Fruit fly (Drosophila melanogaster) whole organism, embryonic: ENCODE measurements around the gene Reg-2.

Experiments
- Atf3 ChIP-seq: fragments of 200-800 bp; sonication (Bioruptor generic); optimal IDR thresholded peaks from 3 replicates; lab custom pipeline; 2016; ENCODE audit warnings: missing biosample characterization, missing genetic modification characterization
- Bteb2 ChIP-seq: fragments of 200-800 bp; sonication (Bioruptor generic); optimal IDR thresholded peaks from 2 replicates; lab custom pipeline; 2016; ENCODE audit warnings: missing biosample characterization, missing genetic modification characterization
- CG10274 ChIP-seq: fragments of 200-800 bp; sonication (Bioruptor generic); optimal IDR thresholded peaks from 3 replicates; lab custom pipeline; 2017; ENCODE audit warnings: missing biosample characterization, mild to moderate bottlenecking, missing genetic modification characterization
- CG10565 ChIP-seq: fragments of 200-800 bp; sonication (Bioruptor generic); optimal IDR thresholded peaks from 3 replicates; lab custom pipeline; 2016; ENCODE audit warnings: missing biosample characterization, mild to moderate bottlenecking, missing genetic modification characterization
- CG10979 ChIP-seq: fragments of 200-800 bp; sonication (Bioruptor generic); optimal IDR thresholded peaks from 2 replicates; lab custom pipeline; 2018; ENCODE audit warnings: missing biosample characterization, mild to moderate bottlenecking, missing genetic modification characterization, moderate library complexity
- CG12155 ChIP-seq: fragments of 200-800 bp; sonication (Bioruptor generic); optimal IDR thresholded peaks from 3 replicates; lab custom pipeline; 2016; ENCODE audit warnings: missing biosample characterization, missing genetic modification characterization
- CG14710 ChIP-seq: fragments of 200-800 bp; sonication (Bioruptor generic); optimal IDR thresholded peaks from 3 replicates; lab custom pipeline; 2019; ENCODE audit warnings: missing biosample characterization, mild to moderate bottlenecking, missing genetic modification characterization, moderate library complexity
- CG15601 ChIP-seq: fragments of 200-800 bp; sonication (Bioruptor generic); optimal IDR thresholded peaks from 3 replicates; lab custom pipeline; 2019; ENCODE audit warnings: missing biosample characterization, mild to moderate bottlenecking, missing genetic modification characterization, moderate library complexity
- CG16863 ChIP-seq: fragments of 200-800 bp; sonication (Bioruptor generic); optimal IDR thresholded peaks from 3 replicates; lab custom pipeline; 2016; ENCODE audit warnings: missing biosample characterization, missing genetic modification characterization
- CG1792 ChIP-seq: fragments of 200-800 bp; sonication (Bioruptor generic); optimal IDR thresholded peaks from 2 replicates; lab custom pipeline; 2016; ENCODE audit warnings: missing biosample characterization, missing genetic modification characterization
- CG2120 ChIP-seq: fragments of 200-800 bp; sonication (Bioruptor generic); optimal IDR thresholded peaks from 3 replicates; lab custom pipeline; 2016; ENCODE audit warnings: missing biosample characterization, missing genetic modification characterization
- CG2889 ChIP-seq: fragments of 200-800 bp; sonication (Bioruptor generic); IDR thresholded peaks from 3 replicates; pipeline ENCODE4 v1.3.6; 2022; ENCODE audit warnings: missing biosample characterization, missing genetic modification characterization
- CG3065 ChIP-seq: fragments of 200-800 bp; sonication (Bioruptor generic); optimal IDR thresholded peaks from 2 replicates; lab custom pipeline; 2016; ENCODE audit warnings: missing biosample characterization, missing genetic modification characterization
- CG31224 ChIP-seq: fragments of 200-800 bp; sonication (Bioruptor generic); IDR thresholded peaks from 2 replicates; pipeline ENCODE4 v1.3.6; 2022; ENCODE audit warnings: missing biosample characterization, missing genetic modification characterization
- CG34376 ChIP-seq: fragments of 200-800 bp; sonication (Bioruptor generic); optimal IDR thresholded peaks from 2 replicates; lab custom pipeline; 2018; ENCODE audit warnings: missing biosample characterization, mild to moderate bottlenecking, missing genetic modification characterization
- CG5245 ChIP-seq: fragments of 200-800 bp; sonication (Bioruptor generic); optimal IDR thresholded peaks from 3 replicates; lab custom pipeline; 2016; ENCODE audit warnings: missing biosample characterization, missing genetic modification characterization
- CG6765 ChIP-seq: fragments of 200-800 bp; sonication (Bioruptor generic); optimal IDR thresholded peaks from 3 replicates; lab custom pipeline; 2017; ENCODE audit warnings: missing biosample characterization, mild to moderate bottlenecking, missing genetic modification characterization
- CG7786 ChIP-seq: fragments of 200-800 bp; sonication (Bioruptor generic); optimal IDR thresholded peaks from 2 replicates; lab custom pipeline; 2016; ENCODE audit warnings: missing biosample characterization, missing genetic modification characterization
- CG7963 ChIP-seq: fragments of 200-800 bp; sonication (Bioruptor generic); IDR thresholded peaks from 3 replicates; pipeline ENCODE4 v1.3.6; 2022; ENCODE audit warnings: missing biosample characterization, missing genetic modification characterization; ENCODE audit not compliant: partially characterized antibody
- CG8478 ChIP-seq: fragments of >200 bp; optimal IDR thresholded peaks from 2 replicates; lab custom pipeline; 2018
- CG9876 ChIP-seq: fragments of 200-800 bp; sonication (Bioruptor generic); optimal IDR thresholded peaks from 2 replicates; lab custom pipeline; 2016; ENCODE audit warnings: missing biosample characterization, missing genetic modification characterization
- CrebB ChIP-seq: fragments of 200-800 bp; sonication (Bioruptor generic); optimal IDR thresholded peaks from 3 replicates; lab custom pipeline; 2018; ENCODE audit warnings: missing biosample characterization, mild to moderate bottlenecking, missing genetic modification characterization
- Dad ChIP-seq: fragments of 200-800 bp; sonication (Bioruptor generic); optimal IDR thresholded peaks from 3 replicates; lab custom pipeline; 2016; ENCODE audit warnings: missing biosample characterization, missing genetic modification characterization
- Dek ChIP-seq: fragments of 200-800 bp; sonication (Bioruptor generic); optimal IDR thresholded peaks from 3 replicates; lab custom pipeline; 2019; ENCODE audit warnings: missing biosample characterization, mild to moderate bottlenecking, missing genetic modification characterization, moderate library complexity
- Doc2 ChIP-seq: fragments of 200-800 bp; sonication (Bioruptor generic); IDR thresholded peaks from 2 replicates; pipeline ENCODE4 v1.3.6; 2022; ENCODE audit warnings: missing biosample characterization, missing genetic modification characterization
- Fer1 ChIP-seq: fragments of 200-800 bp; sonication (Bioruptor generic); optimal IDR thresholded peaks from 2 replicates; lab custom pipeline; 2017; ENCODE audit warnings: missing biosample characterization, mild to moderate bottlenecking, missing genetic modification characterization
- GATAe ChIP-seq: fragments of 200-800 bp; sonication (Bioruptor generic); conservative IDR thresholded peaks from 2 replicates; pipeline ENCODE4 v1.3.6; 2022; ENCODE audit warnings: missing biosample characterization, missing genetic modification characterization
- Gsc ChIP-seq: fragments of 200-800 bp; sonication (Bioruptor generic); IDR thresholded peaks from 2 replicates; pipeline ENCODE4 v1.3.6; 2022; ENCODE audit warnings: missing biosample characterization, missing genetic modification characterization
- HLH54F ChIP-seq: fragments of 200-800 bp; sonication (Bioruptor generic); optimal IDR thresholded peaks from 3 replicates; lab custom pipeline; 2016; ENCODE audit warnings: missing biosample characterization, missing genetic modification characterization
- Mad ChIP-seq: fragments of 200-800 bp; sonication (Bioruptor generic); optimal IDR thresholded peaks from 2 replicates; lab custom pipeline; 2016; ENCODE audit warnings: missing biosample characterization, missing genetic modification characterization
- Med ChIP-seq: fragments of 200-800 bp; sonication (Bioruptor generic); peaks from one replicate; lab custom pipeline; 2016; ENCODE audit warnings: missing biosample characterization, missing genetic modification characterization, mild to moderate bottlenecking, inconsistent platforms, moderate library complexity
- Meics ChIP-seq: fragments of 200-800 bp; sonication (Bioruptor generic); optimal IDR thresholded peaks from 2 replicates; lab custom pipeline; 2017; ENCODE audit warnings: missing biosample characterization, mild to moderate bottlenecking, missing genetic modification characterization
- NK7.1 ChIP-seq: fragments of 200-800 bp; sonication (Bioruptor generic); optimal IDR thresholded peaks from 3 replicates; lab custom pipeline; 2016; ENCODE audit warnings: missing biosample characterization, missing genetic modification characterization
- Opbp ChIP-seq: fragments of 200-800 bp; sonication (Bioruptor generic); IDR thresholded peaks from 3 replicates; pipeline ENCODE4 v1.3.6; 2022; ENCODE audit warnings: missing biosample characterization, missing genetic modification characterization; ENCODE audit not compliant: partially characterized antibody
- Poxn ChIP-seq: fragments of 200-800 bp; sonication (Bioruptor generic); IDR thresholded peaks from 2 replicates; pipeline ENCODE4 v1.3.6; 2022; ENCODE audit warnings: missing biosample characterization, missing genetic modification characterization
- Rx ChIP-seq: fragments of 200-800 bp; sonication (Bioruptor generic); IDR thresholded peaks from 2 replicates; pipeline ENCODE4 v1.3.6; 2022; ENCODE audit warnings: missing biosample characterization, missing genetic modification characterization
- Taf1 ChIP-seq: fragments of 200-800 bp; sonication (Bioruptor generic); IDR thresholded peaks from 2 replicates; pipeline ENCODE4 v1.3.6; 2022; ENCODE audit warnings: missing biosample characterization, missing genetic modification characterization
- Xbp1 ChIP-seq: fragments of 200-800 bp; sonication (Bioruptor generic); optimal IDR thresholded peaks from 3 replicates; lab custom pipeline; 2016; ENCODE audit warnings: missing biosample characterization, mild to moderate bottlenecking, missing genetic modification characterization
- btn ChIP-seq: fragments of 200-800 bp; sonication (Bioruptor generic); optimal IDR thresholded peaks from 2 replicates; lab custom pipeline; 2016; ENCODE audit warnings: missing biosample characterization, missing genetic modification characterization
- dmrt11E ChIP-seq: fragments of 200-800 bp; sonication (Bioruptor generic); optimal IDR thresholded peaks from 3 replicates; lab custom pipeline; 2018; ENCODE audit warnings: missing biosample characterization, mild to moderate bottlenecking, missing genetic modification characterization, moderate library complexity
- ems ChIP-seq: fragments of 200-800 bp; sonication (Bioruptor generic); optimal IDR thresholded peaks from 3 replicates; lab custom pipeline; 2016; ENCODE audit warnings: missing biosample characterization, missing genetic modification characterization
- en ChIP-seq: fragments of 200-800 bp; sonication (Bioruptor generic); optimal IDR thresholded peaks from 2 replicates; lab custom pipeline; 2016; ENCODE audit warnings: missing biosample characterization, missing genetic modification characterization
- fru ChIP-seq: fragments of >200 bp; optimal IDR thresholded peaks from 2 replicates; lab custom pipeline; 2017
- luna ChIP-seq: fragments of 200-800 bp; sonication (Bioruptor generic); optimal IDR thresholded peaks from 2 replicates; lab custom pipeline; 2016; ENCODE audit warnings: missing biosample characterization, missing genetic modification characterization
- nom ChIP-seq: fragments of 200-800 bp; sonication (Bioruptor generic); optimal IDR thresholded peaks from 2 replicates; lab custom pipeline; 2017; ENCODE audit warnings: missing biosample characterization, missing genetic modification characterization, mild to moderate bottlenecking, moderate library complexity, missing genetic modification reagents
- repo ChIP-seq: fragments of 200-800 bp; sonication (Bioruptor generic); optimal IDR thresholded peaks from 2 replicates; lab custom pipeline; 2016; ENCODE audit warnings: missing biosample characterization, missing genetic modification characterization
- so ChIP-seq: fragments of 200-800 bp; sonication (Bioruptor generic); IDR thresholded peaks from 3 replicates; pipeline ENCODE4 v1.3.6; 2022; ENCODE audit warnings: missing biosample characterization, missing genetic modification characterization
- sqz ChIP-seq: fragments of 200-800 bp; sonication (Bioruptor generic); optimal IDR thresholded peaks from 3 replicates; lab custom pipeline; 2018; ENCODE audit warnings: missing biosample characterization, mild to moderate bottlenecking, missing genetic modification characterization
- tio ChIP-seq: fragments of 200-800 bp; sonication (Bioruptor generic); optimal IDR thresholded peaks from 2 replicates; lab custom pipeline; 2017; ENCODE audit warnings: missing biosample characterization, missing genetic modification characterization, inconsistent platforms
- usp ChIP-seq: fragments of >200 bp; optimal IDR thresholded peaks from 2 replicates; lab custom pipeline; 2017; ENCODE audit warnings: missing biosample characterization, missing genetic modification characterization
- vfl ChIP-seq: fragments of 200-800 bp; sonication (Bioruptor generic); optimal IDR thresholded peaks from 2 replicates; lab custom pipeline; 2016; ENCODE audit warnings: missing biosample characterization, missing genetic modification characterization
- zf30C ChIP-seq: fragments of 200-800 bp; sonication (Bioruptor generic); optimal IDR thresholded peaks from 3 replicates; lab custom pipeline; 2018; ENCODE audit warnings: missing biosample characterization, mild to moderate bottlenecking, missing genetic modification characterization

The Reg-2 gene

dm6 chr3L:644111-644718 lies 37.8 kb upstream of the Reg-2 start (continued):
- TF ChIP-seq CG10565 (GFP tag; lab: Kevin White, UChicago) (peak; percentile 66), CG1792 (GFP tag; lab: Kevin White, UChicago) (peak; percentile 83), CG15601 (tag; lab: Kevin White, UChicago) (peak; percentile 78), usp (GFP tag; lab: Kevin White, UChicago) (no peak), Poxn (GFP tag; lab: Robert Waterston, UW) (no peak), Dad (GFP tag; lab: Kevin White, UChicago) (peak; percentile 82), CG3065 (peak; percentile 79), vfl (GFP tag; lab: Kevin White, UChicago) (peak; percentile 4), Xbp1 (GFP tag; lab: Kevin White, UChicago) (peak; percentile 92), Atf3 (GFP tag; lab: Kevin White, UChicago) (peak; percentile 82), CG7786 (GFP tag; lab: Kevin White, UChicago) (peak; percentile 87), CG31224 (GFP tag; lab: Robert Waterston, UW) (peak; percentile 60), CG5245 (GFP tag; lab: Kevin White, UChicago) (peak; percentile 89), CrebB (tag; lab: Kevin White, UChicago) (peak; percentile 81), CG2120 (GFP tag; lab: Kevin White, UChicago) (peak; percentile 71), repo (peak; percentile 88), Meics (peak; percentile 72), en (peak; percentile 86), Rx (GFP tag; lab: Robert Waterston, UW) (peak; percentile 86), Opbp (GFP tag; lab: Robert Waterston, UW) (no peak), nom (GFP tag; lab: Kevin White, UChicago) (peak; percentile 17), zf30C (GFP tag; lab: Kevin White, UChicago) (peak; percentile 78), CG9876 (peak; percentile 89), CG12155 (GFP tag; lab: Kevin White, UChicago) (peak; percentile 78), luna (GFP tag; lab: Kevin White, UChicago) (peak; percentile 71), so (GFP tag; lab: Robert Waterston, UW) (peak; percentile 91), CG2889 (GFP tag; lab: Robert Waterston, UW) (peak; percentile 80), Med (peak; percentile 98), Bteb2 (GFP tag; lab: Kevin White, UChicago) (peak; percentile 60), sqz (peak; percentile 76), CG10274 (GFP tag; lab: Kevin White, UChicago) (peak; percentile 58), HLH54F (peak; percentile 75), CG7963 (GFP tag; lab: Robert Waterston, UW) (no peak), CG6765 (peak; percentile 6), Taf1 (GFP tag; lab: Robert Waterston, UW) (peak; percentile 50; the same call in 1 of the 2 replicates), CG16863 (GFP tag; lab: Kevin White, UChicago) (peak; percentile 91), GATAe (no peak), CG10979 (tag; lab: Kevin White, UChicago) (peak; percentile 89), Dek (tag; lab: Kevin White, UChicago) (peak; percentile 69), NK7.1 (GFP tag; lab: Kevin White, UChicago) (peak; percentile 77), dmrt11E (tag; lab: Kevin White, UChicago) (peak; percentile 77), fru (no peak), CG34376 (GFP tag; lab: Kevin White, UChicago) (no peak), btn (GFP tag; lab: Kevin White, UChicago) (peak; percentile 88), Gsc (peak; percentile 83), Fer1 (GFP tag; lab: Kevin White, UChicago) (peak; percentile 79), ems (GFP tag; lab: Kevin White, UChicago) (peak; percentile 85), Doc2 (no peak), Mad (GFP tag; lab: Kevin White, UChicago) (peak; percentile 86), tio (GFP tag; lab: Kevin White, UChicago) (no peak), CG8478 (lab: Kevin White, UChicago) (no peak), CG14710 (peak; percentile 80)
